Fruit fly (Drosophila melanogaster): ENCODE measurements around the gene nanos.

The nanos gene

dm6 chr3R:19150856-19151651 is 6.0 kb upstream of the nanos start:
- TF ChIP-seq Sp1 (GFP tag; optimal IDR thresholded peaks at IDR 0.05) (no peak), h (GFP tag; optimal IDR thresholded peaks at IDR 0.05) (no peak), fru (GFP tag; optimal IDR thresholded peaks at IDR 0.05) (peak; percentile 81), HLH106 (tag; optimal IDR thresholded peaks at IDR 0.05) (no peak), Rel (GFP tag; optimal IDR thresholded peaks at IDR 0.05) (no peak), Rel (tag; optimal IDR thresholded peaks at IDR 0.05) (no peak)

- TF ChIP-seq HLH106 (tag; optimal IDR thresholded peaks at IDR 0.05) (peak; percentile 54), woc (GFP tag; optimal IDR thresholded peaks at IDR 0.05) (peak; percentile 19), Myc (optimal IDR thresholded peaks at IDR 0.05) (peak; percentile 11), usp (GFP tag; optimal IDR thresholded peaks at IDR 0.05) (no peak), rgr (GFP tag; optimal IDR thresholded peaks at IDR 0.05) (peak; percentile 60), Jra (GFP tag; optimal IDR thresholded peaks at IDR 0.05) (no peak), foxo (GFP tag; optimal IDR thresholded peaks at IDR 0.05) (peak in 1 of 2 experiments; percentile 54), dmrt93B (GFP tag; optimal IDR thresholded peaks at IDR 0.05) (no peak), Hr83 (GFP tag; optimal IDR thresholded peaks at IDR 0.05; ENCODE audit: poor library complexity, severe bottlenecking) (no peak), Hr78 (GFP tag; optimal IDR thresholded peaks at IDR 0.05) (no peak), psq (GFP tag; optimal IDR thresholded peaks at IDR 0.05) (no peak), h (GFP tag; optimal IDR thresholded peaks at IDR 0.05) (peak; percentile 38), Mio (GFP tag; optimal IDR thresholded peaks at IDR 0.05) (no peak), br (GFP tag; optimal IDR thresholded peaks at IDR 0.05) (no peak), Abd-B (GFP tag; optimal IDR thresholded peaks at IDR 0.05) (no peak), Sp1 (GFP tag; optimal IDR thresholded peaks at IDR 0.05) (peak; percentile 61), sage (GFP tag; optimal IDR thresholded peaks at IDR 0.05) (no peak), Vsx2 (GFP tag; optimal IDR thresholded peaks at IDR 0.05; ENCODE audit: partially characterized antibody) (no peak), ey (GFP tag; optimal IDR thresholded peaks at IDR 0.05) (no peak), CrebA (GFP tag; optimal IDR thresholded peaks at IDR 0.05; ENCODE audit: borderline replicate concordance) (no peak), OdsH (GFP tag; optimal IDR thresholded peaks at IDR 0.05) (peak; percentile 27)
Observed at dm6 chr3R:19151848-19152787, 4.9 kb upstream of the nanos start.

dm6 chr3R:19152835-19153234 is 4.2 kb upstream of the nanos start:
- TF ChIP-seq Hr83 (GFP tag; optimal IDR thresholded peaks at IDR 0.05; ENCODE audit: poor library complexity, severe bottlenecking) (no peak), pan (optimal IDR thresholded peaks at IDR 0.05) (no peak), Dfd (GFP tag; optimal IDR thresholded peaks at IDR 0.05) (no peak), Rel (GFP tag; optimal IDR thresholded peaks at IDR 0.05) (no peak), Rel (tag; optimal IDR thresholded peaks at IDR 0.05) (peak; percentile 90)

dm6 chr3R:19153502-19153983 is 3.5 kb upstream of the nanos start, which contains the start of gene CG5835:
Gene CG5835, minus strand, starts transcription at chr3R:19153686.
- TF ChIP-seq Sp1 (GFP tag; optimal IDR thresholded peaks at IDR 0.05): peak; percentile 46
- no peak for TF ChIP-seq psq (GFP tag; optimal IDR thresholded peaks at IDR 0.05)
- TF ChIP-seq GATAd (GFP tag; optimal IDR thresholded peaks at IDR 0.05): no peak
- peak; percentile 21 for TF ChIP-seq dsf (GFP tag; optimal IDR thresholded peaks at IDR 0.05; ENCODE audit: borderline replicate concordance)
- no peak for TF ChIP-seq Dfd (GFP tag; optimal IDR thresholded peaks at IDR 0.05)
- TF ChIP-seq h (GFP tag; optimal IDR thresholded peaks at IDR 0.05): peak; percentile 47
- no peak for TF ChIP-seq dmrt93B (GFP tag; optimal IDR thresholded peaks at IDR 0.05)
- TF ChIP-seq Hnf4 (GFP tag; optimal IDR thresholded peaks at IDR 0.05): peak; percentile 60
- TF ChIP-seq CrebA (GFP tag; optimal IDR thresholded peaks at IDR 0.05; ENCODE audit: borderline replicate concordance): no peak
- no peak for TF ChIP-seq Abd-B (GFP tag; optimal IDR thresholded peaks at IDR 0.05)
- no peak for TF ChIP-seq Rel (GFP tag; optimal IDR thresholded peaks at IDR 0.05)
- peak; percentile 42 for TF ChIP-seq Rel (tag; optimal IDR thresholded peaks at IDR 0.05)
- no peak for TF ChIP-seq ey (GFP tag; optimal IDR thresholded peaks at IDR 0.05)
- no peak for TF ChIP-seq N (GFP tag; optimal IDR thresholded peaks at IDR 0.05)
- peak; percentile 48 for TF ChIP-seq OdsH (GFP tag; optimal IDR thresholded peaks at IDR 0.05)
- peak; percentile 6 for TF ChIP-seq HLH106 (tag; optimal IDR thresholded peaks at IDR 0.05)
- TF ChIP-seq sage (GFP tag; optimal IDR thresholded peaks at IDR 0.05): no peak
- peak; percentile 21 for TF ChIP-seq Jra (GFP tag; optimal IDR thresholded peaks at IDR 0.05)
- TF ChIP-seq pan (optimal IDR thresholded peaks at IDR 0.05): no peak
- TF ChIP-seq tai (GFP tag; optimal IDR thresholded peaks at IDR 0.05): no peak
- no peak for TF ChIP-seq Mio (GFP tag; optimal IDR thresholded peaks at IDR 0.05)
- TF ChIP-seq br (GFP tag; optimal IDR thresholded peaks at IDR 0.05): peak; percentile 39
- TF ChIP-seq Dif (GFP tag; optimal IDR thresholded peaks at IDR 0.05; ENCODE audit: partially characterized antibody): no peak
- TF ChIP-seq Hr78 (GFP tag; optimal IDR thresholded peaks at IDR 0.05): no peak
- TF ChIP-seq Vsx2 (GFP tag; optimal IDR thresholded peaks at IDR 0.05; ENCODE audit: partially characterized antibody): no peak
- no peak for TF ChIP-seq Myc (optimal IDR thresholded peaks at IDR 0.05)
- TF ChIP-seq woc (GFP tag; optimal IDR thresholded peaks at IDR 0.05): no peak
- no peak for TF ChIP-seq Hr83 (GFP tag; optimal IDR thresholded peaks at IDR 0.05; ENCODE audit: poor library complexity, severe bottlenecking)
- no peak for TF ChIP-seq CG9705 (GFP tag; optimal IDR thresholded peaks at IDR 0.05)
- peak; percentile 41 for TF ChIP-seq rgr (GFP tag; optimal IDR thresholded peaks at IDR 0.05)
- TF ChIP-seq brk (GFP tag; optimal IDR thresholded peaks at IDR 0.05): no peak
- TF ChIP-seq lola (GFP tag; optimal IDR thresholded peaks at IDR 0.05): no peak
- no peak for TF ChIP-seq sv (GFP tag; optimal IDR thresholded peaks at IDR 0.05)
- no peak for TF ChIP-seq CG32264 (GFP tag; optimal IDR thresholded peaks at IDR 0.05)
- TF ChIP-seq fru (GFP tag; optimal IDR thresholded peaks at IDR 0.05): no peak
- no peak for TF ChIP-seq usp (GFP tag; optimal IDR thresholded peaks at IDR 0.05)
